Fruit fly (Drosophila melanogaster) whole organism, embryonic: Measurements from ENCODE around the gene Sec61alpha.

Experiments used
- Adf1 ChIP-seq: fragments of 200-800 bp; sonication (Bioruptor generic); IDR thresholded peaks from 2 replicates; pipeline ENCODE4 v1.3.6; 2022; ENCODE audit warnings: missing biosample characterization, missing genetic modification characterization
- BEAF-32 ChIP-seq: fragments of 200-800 bp; sonication (Bioruptor generic); optimal IDR thresholded peaks from 3 replicates; lab custom pipeline; 2017; ENCODE audit warnings: missing biosample characterization, missing genetic modification characterization, mild to moderate bottlenecking, moderate library complexity, missing genetic modification reagents
- Bdp1 ChIP-seq: fragments of 200-800 bp; sonication (Bioruptor generic); optimal IDR thresholded peaks from 3 replicates; lab custom pipeline; 2016; ENCODE audit warnings: missing biosample characterization, missing genetic modification characterization
- CG10321 ChIP-seq: fragments of 200-800 bp; sonication (Bioruptor generic); IDR thresholded peaks from 2 replicates; pipeline ENCODE4 v1.3.6; 2022; ENCODE audit warnings: missing biosample characterization, missing genetic modification characterization
- CG13287 ChIP-seq: fragments of 200-800 bp; sonication (Bioruptor generic); IDR thresholded peaks from 2 replicates; pipeline ENCODE4 v1.3.6; 2022; ENCODE audit warnings: missing biosample characterization, missing genetic modification characterization; ENCODE audit not compliant: partially characterized antibody
- CG13424 ChIP-seq: fragments of 200-800 bp; sonication (Bioruptor generic); optimal IDR thresholded peaks from 2 replicates; lab custom pipeline; 2019; ENCODE audit warnings: missing biosample characterization, mild to moderate bottlenecking, missing genetic modification characterization, moderate library complexity
- CG13894 ChIP-seq: fragments of 200-800 bp; sonication (Bioruptor generic); optimal IDR thresholded peaks from 3 replicates; lab custom pipeline; 2018; ENCODE audit warnings: missing biosample characterization, mild to moderate bottlenecking, missing genetic modification characterization, moderate library complexity
- CG14014 ChIP-seq: fragments of 200-800 bp; sonication (Bioruptor generic); IDR thresholded peaks from 2 replicates; pipeline ENCODE4 v1.3.6; 2022; ENCODE audit warnings: missing biosample characterization, missing genetic modification characterization
- CG14050 ChIP-seq: fragments of 200-800 bp; sonication (Bioruptor generic); IDR thresholded peaks from 3 replicates; pipeline ENCODE4 v1.3.6; 2022; ENCODE audit warnings: missing biosample characterization, missing genetic modification characterization
- CG15269 ChIP-seq: fragments of 200-800 bp; sonication (Bioruptor generic); optimal IDR thresholded peaks from 2 replicates; lab custom pipeline; 2018; ENCODE audit warnings: missing biosample characterization, mild to moderate bottlenecking, missing genetic modification characterization, moderate library complexity
- CG15479 ChIP-seq: fragments of 200-800 bp; sonication (Bioruptor generic); optimal IDR thresholded peaks from 3 replicates; lab custom pipeline; 2019; ENCODE audit warnings: missing biosample characterization, mild to moderate bottlenecking, missing genetic modification characterization, moderate library complexity
- CG17829 ChIP-seq: fragments of 200-800 bp; optimal IDR thresholded peaks from 2 replicates; lab custom pipeline; 2019; ENCODE audit warnings: missing biosample characterization, mild to moderate bottlenecking, missing genetic modification characterization, moderate library complexity
- CG2712 ChIP-seq: fragments of 200-800 bp; optimal IDR thresholded peaks from 3 replicates; lab custom pipeline; 2019; ENCODE audit warnings: missing biosample characterization, mild to moderate bottlenecking, missing genetic modification characterization, moderate library complexity
- CG3065 ChIP-seq: fragments of 200-800 bp; sonication (Bioruptor generic); optimal IDR thresholded peaks from 2 replicates; lab custom pipeline; 2016; ENCODE audit warnings: missing biosample characterization, missing genetic modification characterization
- CG3163 ChIP-seq: fragments of 200-800 bp; sonication (Bioruptor generic); optimal IDR thresholded peaks from 3 replicates; lab custom pipeline; 2016; ENCODE audit warnings: missing biosample characterization, missing genetic modification characterization
- CG6683 ChIP-seq: fragments of 200-800 bp; sonication (Bioruptor generic); optimal IDR thresholded peaks from 2 replicates; lab custom pipeline; 2017; ENCODE audit warnings: missing biosample characterization, mild to moderate bottlenecking, missing genetic modification characterization, missing genetic modification reagents
- CG6813 ChIP-seq: fragments of 200-800 bp; sonication (Bioruptor generic); optimal IDR thresholded peaks from 2 replicates; lab custom pipeline; 2017; ENCODE audit warnings: missing biosample characterization, missing genetic modification characterization, mild to moderate bottlenecking, moderate library complexity, missing genetic modification reagents
- CG6854 ChIP-seq: fragments of 200-800 bp; sonication (Bioruptor generic); optimal IDR thresholded peaks from 3 replicates; lab custom pipeline; 2017; ENCODE audit warnings: missing biosample characterization, mild to moderate bottlenecking, missing genetic modification characterization
- CG7745 ChIP-seq: fragments of 200-800 bp; sonication (Bioruptor generic); optimal IDR thresholded peaks from 2 replicates; lab custom pipeline; 2018; ENCODE audit warnings: missing biosample characterization, mild to moderate bottlenecking, missing genetic modification characterization, moderate library complexity
- CG8388 ChIP-seq: fragments of 200-800 bp; sonication (Bioruptor generic); optimal IDR thresholded peaks from 2 replicates; lab custom pipeline; 2019; ENCODE audit warnings: missing biosample characterization, mild to moderate bottlenecking, missing genetic modification characterization, moderate library complexity
- CG8924 ChIP-seq: fragments of 200-800 bp; optimal IDR thresholded peaks from 3 replicates; lab custom pipeline; 2019; ENCODE audit warnings: missing biosample characterization, mild to moderate bottlenecking, missing genetic modification characterization, moderate library complexity
- CrebB ChIP-seq: fragments of 200-800 bp; sonication (Bioruptor generic); optimal IDR thresholded peaks from 3 replicates; lab custom pipeline; 2018; ENCODE audit warnings: missing biosample characterization, mild to moderate bottlenecking, missing genetic modification characterization
- Deaf1 ChIP-seq: fragments of 200-800 bp; optimal IDR thresholded peaks from 3 replicates; lab custom pipeline; 2019; ENCODE audit warnings: missing biosample characterization, mild to moderate bottlenecking, missing genetic modification characterization, moderate library complexity
- Dek ChIP-seq: fragments of 200-800 bp; sonication (Bioruptor generic); optimal IDR thresholded peaks from 3 replicates; lab custom pipeline; 2019; ENCODE audit warnings: missing biosample characterization, mild to moderate bottlenecking, missing genetic modification characterization, moderate library complexity
- Dll ChIP-seq: fragments of 200-800 bp; sonication (Bioruptor generic); IDR thresholded peaks from 4 replicates; pipeline ENCODE4 v1.3.6; 2022; ENCODE audit warnings: missing biosample characterization, missing genetic modification characterization; ENCODE audit not compliant: partially characterized antibody
- GATAe ChIP-seq: fragments of 200-800 bp; sonication (Bioruptor generic); conservative IDR thresholded peaks from 2 replicates; pipeline ENCODE4 v1.3.6; 2022; ENCODE audit warnings: missing biosample characterization, missing genetic modification characterization
- Hmr ChIP-seq: fragments of 200-800 bp; sonication (Bioruptor generic); optimal IDR thresholded peaks from 3 replicates; lab custom pipeline; 2017; ENCODE audit warnings: mild to moderate bottlenecking, missing biosample characterization, missing genetic modification reagents, missing genetic modification characterization
- Hr78 ChIP-seq, 2 experiments: fragments of 200-800 bp in 1 of 2; fragments of >200 bp in 1 of 2; sonication (Bioruptor generic) in 1 of 2; optimal IDR thresholded peaks; 2 replicates each; lab custom pipeline; 2017 to 2019; ENCODE audit warnings: missing biosample characterization in 2 of 2, missing genetic modification characterization in 2 of 2, mild to moderate bottlenecking in 1 of 2, moderate library complexity in 1 of 2
- Lhr ChIP-seq: fragments of 200-800 bp; sonication (Bioruptor generic); optimal IDR thresholded peaks from 3 replicates; lab custom pipeline; 2017; ENCODE audit warnings: mild to moderate bottlenecking, missing biosample characterization, missing genetic modification reagents, missing genetic modification characterization
- NFAT ChIP-seq: fragments of 200-800 bp; sonication (Bioruptor generic); IDR thresholded peaks from 2 replicates; pipeline ENCODE4 v1.3.6; 2022; ENCODE audit warnings: missing biosample characterization, missing genetic modification characterization
- YL-1 ChIP-seq: fragments of 200-800 bp; sonication (Bioruptor generic); optimal IDR thresholded peaks from 3 replicates; lab custom pipeline; 2017; ENCODE audit warnings: missing biosample characterization, mild to moderate bottlenecking, missing genetic modification characterization
- dmrt11E ChIP-seq: fragments of 200-800 bp; sonication (Bioruptor generic); optimal IDR thresholded peaks from 3 replicates; lab custom pipeline; 2018; ENCODE audit warnings: missing biosample characterization, mild to moderate bottlenecking, missing genetic modification characterization, moderate library complexity
- ems ChIP-seq: fragments of 200-800 bp; sonication (Bioruptor generic); optimal IDR thresholded peaks from 3 replicates; lab custom pipeline; 2016; ENCODE audit warnings: missing biosample characterization, missing genetic modification characterization
- exex ChIP-seq: fragments of 200-800 bp; sonication (Bioruptor generic); optimal IDR thresholded peaks from 4 replicates; lab custom pipeline; 2018; ENCODE audit warnings: missing biosample characterization, mild to moderate bottlenecking, missing genetic modification characterization, moderate library complexity
- fd64A ChIP-seq: fragments of 200-800 bp; sonication (Bioruptor generic); optimal IDR thresholded peaks from 3 replicates; lab custom pipeline; 2018; ENCODE audit warnings: missing biosample characterization, mild to moderate bottlenecking, missing genetic modification characterization
- grau ChIP-seq: fragments of 200-800 bp; optimal IDR thresholded peaks from 3 replicates; lab custom pipeline; 2019; ENCODE audit warnings: missing biosample characterization, mild to moderate bottlenecking, missing genetic modification characterization, moderate library complexity
- hbn ChIP-seq: fragments of 200-800 bp; sonication (Bioruptor generic); IDR thresholded peaks from 2 replicates; pipeline ENCODE4 v1.3.6; 2022; ENCODE audit warnings: missing biosample characterization, missing genetic modification characterization; ENCODE audit not compliant: partially characterized antibody
- lbe ChIP-seq: fragments of 200-800 bp; sonication (Bioruptor generic); optimal IDR thresholded peaks from 2 replicates; lab custom pipeline; 2016; ENCODE audit warnings: missing biosample characterization, mild to moderate bottlenecking, missing genetic modification characterization
- lov ChIP-seq, 2 experiments: fragments of 200-800 bp in 1 of 2; fragments of >200 bp in 1 of 2; sonication (Bioruptor generic) in 1 of 2; IDR thresholded peaks in 1 of 2; optimal IDR thresholded peaks in 1 of 2; 2 replicates in 1 of 2; 3 replicates in 1 of 2; pipeline versions ENCODE4 v1.3.6 to Lab custom; 2017 to 2022; ENCODE audit warnings: missing biosample characterization in 1 of 2, missing genetic modification characterization in 1 of 2
- mirr ChIP-seq: fragments of 200-800 bp; sonication (Bioruptor generic); optimal IDR thresholded peaks from 3 replicates; lab custom pipeline; 2018; ENCODE audit warnings: missing biosample characterization, mild to moderate bottlenecking, missing genetic modification characterization
- pb ChIP-seq: fragments of 200-800 bp; sonication (Bioruptor generic); optimal IDR thresholded peaks from 3 replicates; lab custom pipeline; 2016; ENCODE audit warnings: missing biosample characterization, missing genetic modification characterization
- pita ChIP-seq: fragments of 200-800 bp; sonication (Bioruptor generic); optimal IDR thresholded peaks from 2 replicates; lab custom pipeline; 2017; ENCODE audit warnings: missing biosample characterization, mild to moderate bottlenecking, missing genetic modification characterization
- run ChIP-seq: fragments of 200-800 bp; sonication (Bioruptor generic); optimal IDR thresholded peaks from 3 replicates; lab custom pipeline; 2018; ENCODE audit warnings: missing biosample characterization, mild to moderate bottlenecking, missing genetic modification characterization
- slbo ChIP-seq: fragments of 200-800 bp; sonication (Bioruptor generic); IDR thresholded peaks from 2 replicates; pipeline ENCODE4 v1.3.6; 2022; ENCODE audit warnings: missing biosample characterization, missing genetic modification characterization
- tup ChIP-seq: fragments of 200-800 bp; sonication (Bioruptor generic); optimal IDR thresholded peaks from 2 replicates; lab custom pipeline; 2016; ENCODE audit warnings: missing biosample characterization, mild to moderate bottlenecking, missing genetic modification characterization, moderate library complexity
- unc-4 ChIP-seq: fragments of 200-800 bp; sonication (Bioruptor generic); IDR thresholded peaks from 2 replicates; pipeline ENCODE4 v1.3.6; 2022; ENCODE audit warnings: missing biosample characterization, missing genetic modification characterization; ENCODE audit not compliant: partially characterized antibody
- zen2 ChIP-seq: fragments of 200-800 bp; sonication (Bioruptor generic); IDR thresholded peaks from 3 replicates; pipeline ENCODE4 v1.3.6; 2022; ENCODE audit warnings: missing biosample characterization, missing genetic modification characterization; ENCODE audit not compliant: partially characterized antibody
- zfh2 ChIP-seq: fragments of 200-800 bp; sonication (Bioruptor generic); optimal IDR thresholded peaks from 2 replicates; lab custom pipeline; 2016; ENCODE audit warnings: missing biosample characterization, missing genetic modification characterization

Gene Sec61alpha

DNA sequence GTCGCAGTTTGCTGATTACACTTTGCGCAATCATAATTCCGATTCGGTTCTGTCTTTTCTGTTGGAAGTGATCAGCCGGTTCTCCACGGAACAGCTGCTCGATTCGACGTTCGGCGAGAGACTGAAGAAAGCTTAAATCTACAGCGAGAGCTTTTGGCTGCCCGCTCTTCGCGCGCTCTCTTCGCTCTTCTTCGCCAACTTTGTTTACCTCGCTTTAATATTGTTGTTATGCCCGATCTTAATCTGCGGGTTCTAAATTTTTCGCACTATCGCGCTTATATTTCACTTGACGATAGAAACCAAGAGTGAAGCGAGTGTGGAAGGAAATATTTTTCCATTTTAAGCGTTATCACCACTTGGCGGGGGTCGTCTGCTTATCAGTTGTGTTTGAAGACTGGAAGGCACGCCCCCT, 14.0 kb upstream of the Sec61alpha start, which contains the start of gene CG9547 (continued):
- TF ChIP-seq CG15479 (GFP tag; lab: Kevin White, UChicago) (no peak), CG14050 (GFP tag; lab: Robert Waterston, UW) (no peak), CG7745 (tag; lab: Kevin White, UChicago) (peak; percentile 97), pita (GFP tag; lab: Kevin White, UChicago) (no peak), Dek (tag; lab: Kevin White, UChicago) (no peak), slbo (peak; percentile 41; the same call in 1 of the 2 replicates), GATAe (no peak), CG13894 (tag; lab: Kevin White, UChicago) (peak; percentile 44), CG6683 (GFP tag; lab: Kevin White, UChicago) (no peak), run (tag; lab: Kevin White, UChicago) (peak; percentile 54), lbe (peak; percentile 55), CG17829 (tag; lab: Kevin White, UChicago) (peak; percentile 1), Dll (GFP tag; lab: Robert Waterston, UW) (peak; percentile 27; the same call in 2 of the 4 replicates), Hmr (peak; percentile 48), unc-4 (GFP tag; lab: Robert Waterston, UW) (peak; percentile 46), fd64A (GFP tag; lab: Kevin White, UChicago) (no peak), CG3065 (GFP tag; lab: Kevin White, UChicago) (no peak), hbn (GFP tag; lab: Robert Waterston, UW) (no peak), CG3163 (peak; percentile 80), CG2712 (no peak), Deaf1 (peak; percentile 45), zfh2 (GFP tag; lab: Kevin White, UChicago) (no peak), CrebB (tag; lab: Kevin White, UChicago) (peak; percentile 29), YL-1 (GFP tag; lab: Kevin White, UChicago) (peak; percentile 4), grau (tag; lab: Kevin White, UChicago) (peak; percentile 3), ems (GFP tag; lab: Kevin White, UChicago) (peak; percentile 4), CG13287 (GFP tag; lab: Robert Waterston, UW) (peak; percentile 60), tup (GFP tag; lab: Kevin White, UChicago) (no peak), dmrt11E (tag; lab: Kevin White, UChicago) (no peak), Adf1 (GFP tag; lab: Robert Waterston, UW) (peak; percentile 37; the same call in 1 of the 2 replicates), zen2 (GFP tag; lab: Robert Waterston, UW) (peak; percentile 49; the same call in 2 of the 3 replicates), CG13424 (tag; lab: Kevin White, UChicago) (no peak), lov (optimal IDR thresholded peaks at IDR 0.05; lab: Kevin White, UChicago) (no peak), lov (GFP tag; IDR thresholded peaks at IDR 0.05; lab: Robert Waterston, UW) (no peak), CG6854 (GFP tag; lab: Kevin White, UChicago) (peak; percentile 38), pb (GFP tag; lab: Kevin White, UChicago) (no peak), Bdp1 (GFP tag; lab: Kevin White, UChicago) (no peak), CG6813 (GFP tag; lab: Kevin White, UChicago) (peak; percentile 43), CG10321 (GFP tag; lab: Robert Waterston, UW) (no peak), CG8388 (GFP tag; lab: Kevin White, UChicago) (no peak), CG14014 (GFP tag; lab: Robert Waterston, UW) (peak; percentile 25; the same call in 1 of the 2 replicates), CG8924 (tag; lab: Kevin White, UChicago) (peak; percentile 10), mirr (peak; percentile 79), exex (tag; lab: Kevin White, UChicago) (peak; percentile 82), Lhr (GFP tag; lab: Kevin White, UChicago) (no peak), BEAF-32 (GFP tag; lab: Kevin White, UChicago) (peak; percentile 11), Hr78 (GFP tag; optimal IDR thresholded peaks at IDR 0.05; lab: Kevin White, UChicago) (peak in 1 of 2 experiments; percentile 60), CG15269 (tag; lab: Kevin White, UChicago) (peak; percentile 11), NFAT (GFP tag; lab: Robert Waterston, UW) (peak; percentile 22; the same call in 1 of the 2 replicates)
